Worm (Caenorhabditis elegans) whole organism, early embryonic: ENCODE data around the gene denn-4.
A peak's percentile ranks its signal among the peaks of the same experiment; 100 is the strongest.

Source experiments
- B0310.2 ChIP-seq: sonication (generic microtip); optimal IDR thresholded peaks from 2 replicates; lab custom pipeline; 2016; ENCODE audit warnings: mild to moderate bottlenecking, missing genetic modification characterization, missing compliant biosample characterization
- F13C5.2 ChIP-seq: sonication (generic microtip); optimal IDR thresholded peaks from 2 replicates; lab custom pipeline; 2017; ENCODE audit warnings: mild to moderate bottlenecking, missing genetic modification characterization, inconsistent platforms, missing compliant biosample characterization
- aly-1 ChIP-seq: sonication (generic microtip); optimal IDR thresholded peaks from 2 replicates; lab custom pipeline; 2016; ENCODE audit warnings: missing genetic modification characterization, missing compliant biosample characterization
- ama-1 ChIP-seq: fragments of 150-350 bp; optimal IDR thresholded peaks from 2 replicates; lab custom pipeline; 2014
- ceh-13 ChIP-seq: fragments of 200-800 bp; sonication (Bioruptor generic); optimal IDR thresholded peaks from 2 replicates; lab custom pipeline; 2018; ENCODE audit warnings: mild to moderate bottlenecking, missing genetic modification characterization, missing compliant biosample characterization
- ceh-36 ChIP-seq: sonication (generic microtip); optimal IDR thresholded peaks from 2 replicates; lab custom pipeline; 2016; ENCODE audit warnings: missing genetic modification characterization, inconsistent platforms, missing compliant biosample characterization
- ets-7 ChIP-seq: sonication (generic microtip); optimal IDR thresholded peaks from 2 replicates; lab custom pipeline; 2016; ENCODE audit warnings: missing genotype, missing genetic modification characterization, missing compliant biosample characterization
- flt-1 ChIP-seq: fragments of 200-800 bp; sonication (Bioruptor generic); IDR thresholded peaks from 2 replicates; pipeline ENCODE4 v1.3.6; 2022; ENCODE audit warnings: missing genetic modification characterization, missing compliant biosample characterization
- hmbx-1 ChIP-seq: sonication (generic microtip); optimal IDR thresholded peaks from 2 replicates; lab custom pipeline; 2016; ENCODE audit warnings: mild to moderate bottlenecking, missing genetic modification characterization, missing compliant biosample characterization
- hmg-4 ChIP-seq: fragments of 200-800 bp; sonication (Bioruptor generic); optimal IDR thresholded peaks from 2 replicates; lab custom pipeline; 2018; ENCODE audit warnings: mild to moderate bottlenecking, missing genetic modification characterization, missing compliant biosample characterization
- hnd-1 ChIP-seq: sonication (generic microtip); optimal IDR thresholded peaks from 2 replicates; lab custom pipeline; 2016; ENCODE audit warnings: missing genetic modification characterization, missing compliant biosample characterization
- pes-1 ChIP-seq: fragments of 200-800 bp; sonication (Bioruptor generic); IDR thresholded peaks from 2 replicates; pipeline ENCODE4 v1.3.6; 2022; ENCODE audit warnings: missing genetic modification reagents, missing genetic modification characterization, missing compliant biosample characterization
- scrt-1 ChIP-seq: fragments of 200-800 bp; sonication (Bioruptor generic); IDR thresholded peaks from 2 replicates; pipeline ENCODE4 v1.3.6; 2022; ENCODE audit warnings: missing genetic modification characterization, missing compliant biosample characterization
- sea-1 ChIP-seq: fragments of 200-800 bp; sonication (Bioruptor generic); conservative IDR thresholded peaks from 2 replicates; pipeline ENCODE4 v1.3.6; 2022; ENCODE audit warnings: missing genetic modification characterization, missing compliant biosample characterization
- tbx-11 ChIP-seq: fragments of 200-800 bp; sonication (Bioruptor generic); IDR thresholded peaks from 2 replicates; pipeline ENCODE4 v1.3.6; 2022; ENCODE audit warnings: missing genetic modification characterization, missing compliant biosample characterization
- tbx-37 ChIP-seq: fragments of 200-800 bp; sonication (Bioruptor generic); conservative IDR thresholded peaks from 2 replicates; pipeline ENCODE4 v1.3.6; 2022; ENCODE audit warnings: missing genetic modification reagents, missing genetic modification characterization, missing compliant biosample characterization
- tra-4 ChIP-seq: sonication (generic microtip); optimal IDR thresholded peaks from 2 replicates; lab custom pipeline; 2017; ENCODE audit warnings: missing genetic modification characterization, missing compliant biosample characterization

Gene denn-4

DNA sequence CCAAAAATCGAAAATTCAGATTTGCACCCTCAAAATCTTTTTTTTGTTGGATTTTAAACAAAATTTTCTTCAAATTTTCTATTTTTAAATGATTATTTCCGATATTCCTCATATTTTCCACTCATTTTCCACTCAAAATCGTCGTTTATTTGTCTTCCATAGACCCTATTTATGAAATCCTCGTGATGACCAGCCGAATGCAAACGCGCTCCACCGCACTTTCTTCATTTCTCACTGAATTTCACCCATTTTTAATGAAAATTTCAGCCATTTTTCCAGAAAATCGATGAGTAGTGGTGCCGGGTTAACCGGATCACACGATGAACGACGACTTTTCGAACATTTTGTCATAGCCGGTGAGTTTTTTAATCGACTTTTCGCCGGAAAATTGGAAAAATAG, at the start of gene denn-4:
Gene denn-4, plus strand, starts transcription at position 280 of the 400 bp plus-strand sequence.
- TF ChIP-seq hmbx-1 (tag; lab: Kevin White, UChicago) (no peak), F13C5.2 (tag; lab: Kevin White, UChicago) (no peak), aly-1 (tag; lab: Kevin White, UChicago) (no peak), ceh-36 (tag; lab: Kevin White, UChicago) (no peak), pes-1 (GFP tag; lab: Robert Waterston, UW) (no peak), ceh-13 (GFP tag; lab: Kevin White, UChicago) (no peak), ama-1 (lab: Kevin White, UChicago) (no peak), ets-7 (tag; lab: Kevin White, UChicago) (no peak), scrt-1 (GFP tag; lab: Robert Waterston, UW) (no peak), sea-1 (GFP tag; lab: Robert Waterston, UW) (no peak), tra-4 (tag; lab: Kevin White, UChicago) (no peak), hnd-1 (tag; lab: Kevin White, UChicago) (no peak), B0310.2 (tag; lab: Kevin White, UChicago) (no peak), tbx-11 (no peak), flt-1 (GFP tag; lab: Robert Waterston, UW) (no peak), tbx-37 (GFP tag; lab: Robert Waterston, UW) (no peak), hmg-4 (GFP tag; lab: Kevin White, UChicago) (no peak)

DNA sequence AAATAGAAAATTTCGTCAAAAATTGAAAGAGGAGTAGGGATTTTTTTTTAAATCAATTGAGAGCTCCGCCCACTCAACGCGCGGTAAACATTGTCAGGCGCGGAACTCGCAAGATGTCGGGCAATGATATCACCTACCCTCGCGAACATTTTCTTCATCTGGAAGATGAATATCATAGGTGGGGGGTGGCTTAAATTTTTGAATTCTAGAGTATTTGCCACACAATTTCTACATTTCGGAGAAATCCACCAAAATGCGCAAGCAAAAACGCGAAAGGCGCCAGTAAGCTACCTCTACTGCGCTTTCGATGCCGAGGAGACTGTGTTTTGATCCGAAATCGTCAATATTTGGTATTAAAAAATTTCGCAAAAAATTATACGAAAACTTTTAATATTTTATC, 45.3 kb upstream of the denn-4 start:
- TF ChIP-seq sea-1 (GFP tag; lab: Robert Waterston, UW) (no peak), tra-4 (tag; lab: Kevin White, UChicago) (no peak)

DNA sequence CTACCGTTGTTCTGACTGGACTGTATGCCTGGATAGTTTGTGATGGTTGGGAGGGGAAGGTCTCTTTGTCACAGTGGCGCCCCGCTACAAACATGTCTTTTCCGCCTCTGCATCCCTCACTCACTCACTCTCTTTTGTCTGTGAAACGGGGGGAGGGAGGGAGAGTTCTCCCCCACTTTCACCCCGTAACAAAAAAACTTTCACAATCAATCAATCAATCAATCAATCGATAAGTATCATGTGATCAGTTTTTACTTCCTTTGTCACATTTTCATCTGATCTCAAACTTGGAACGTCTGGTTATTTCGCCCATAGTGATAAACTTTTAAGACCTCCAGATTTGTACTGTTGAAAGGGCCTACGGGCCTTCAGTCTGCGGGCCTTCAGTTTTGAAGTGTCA, 32.2 kb upstream of the denn-4 start:
- TF ChIP-seq hmg-4 (GFP tag; lab: Kevin White, UChicago) (no peak), hmbx-1 (tag; lab: Kevin White, UChicago) (no peak), pes-1 (GFP tag; lab: Robert Waterston, UW) (no peak), ama-1 (lab: Kevin White, UChicago) (no peak), tbx-11 (no peak), B0310.2 (tag; lab: Kevin White, UChicago) (no peak), F13C5.2 (tag; lab: Kevin White, UChicago) (no peak), tra-4 (tag; lab: Kevin White, UChicago) (no peak), tbx-37 (GFP tag; lab: Robert Waterston, UW) (no peak), ceh-36 (tag; lab: Kevin White, UChicago) (no peak)

DNA sequence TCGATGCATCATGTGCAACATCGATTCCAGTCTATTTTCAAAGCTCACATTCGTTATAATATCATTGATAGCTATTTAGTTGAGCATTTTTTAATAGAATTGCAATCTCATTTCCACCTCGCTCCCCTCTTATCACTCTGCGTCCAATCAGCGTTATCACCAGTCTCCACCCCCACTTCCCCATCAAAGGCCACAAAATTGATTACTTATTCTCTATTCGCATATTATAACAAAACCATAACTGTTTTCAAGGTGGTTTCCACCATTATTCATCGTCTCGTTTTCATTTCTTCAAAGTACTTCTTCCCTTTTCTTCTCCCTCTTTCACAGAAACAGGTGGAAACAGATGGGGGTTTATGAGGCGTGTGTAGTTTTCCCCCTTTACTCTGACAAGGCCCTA, 31.2 kb upstream of the denn-4 start:
- no peak for TF ChIP-seq ama-1 (lab: Kevin White, UChicago)
- TF ChIP-seq ceh-13 (GFP tag; lab: Kevin White, UChicago), result no peak
- no peak for TF ChIP-seq tbx-37 (GFP tag; lab: Robert Waterston, UW)
- no peak for TF ChIP-seq B0310.2 (tag; lab: Kevin White, UChicago)
- no peak for TF ChIP-seq hnd-1 (tag; lab: Kevin White, UChicago)
- TF ChIP-seq ets-7 (tag; lab: Kevin White, UChicago), result no peak

DNA sequence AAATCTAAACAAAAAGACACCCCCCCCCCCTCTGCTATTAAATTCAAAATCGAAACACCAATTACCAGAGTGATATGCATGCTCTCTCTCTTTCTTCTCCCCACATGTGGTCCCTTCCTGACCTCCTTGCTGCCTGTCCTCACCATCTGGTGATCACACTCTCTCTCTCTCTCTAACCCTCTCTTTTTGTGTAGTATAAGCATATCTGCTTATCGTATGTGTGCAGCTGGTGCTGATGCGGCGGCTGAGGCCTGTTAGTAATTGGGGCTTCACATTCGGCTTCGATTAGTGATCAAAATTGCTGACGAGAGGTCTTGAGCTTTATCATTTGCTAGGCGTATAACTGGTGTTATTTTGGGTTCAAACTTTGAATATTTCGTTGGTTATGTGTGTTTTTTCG, 28.8 kb upstream of the denn-4 start:
- no peak for TF ChIP-seq pes-1 (GFP tag; lab: Robert Waterston, UW)
- TF ChIP-seq hmg-4 (GFP tag; lab: Kevin White, UChicago), result peak; percentile 28
- peak; percentile 4 for TF ChIP-seq ceh-36 (tag; lab: Kevin White, UChicago)
- no peak for TF ChIP-seq scrt-1 (GFP tag; lab: Robert Waterston, UW)
- TF ChIP-seq hmbx-1 (tag; lab: Kevin White, UChicago), result no peak
- TF ChIP-seq tbx-11, result no peak
- no peak for TF ChIP-seq tra-4 (tag; lab: Kevin White, UChicago)

DNA sequence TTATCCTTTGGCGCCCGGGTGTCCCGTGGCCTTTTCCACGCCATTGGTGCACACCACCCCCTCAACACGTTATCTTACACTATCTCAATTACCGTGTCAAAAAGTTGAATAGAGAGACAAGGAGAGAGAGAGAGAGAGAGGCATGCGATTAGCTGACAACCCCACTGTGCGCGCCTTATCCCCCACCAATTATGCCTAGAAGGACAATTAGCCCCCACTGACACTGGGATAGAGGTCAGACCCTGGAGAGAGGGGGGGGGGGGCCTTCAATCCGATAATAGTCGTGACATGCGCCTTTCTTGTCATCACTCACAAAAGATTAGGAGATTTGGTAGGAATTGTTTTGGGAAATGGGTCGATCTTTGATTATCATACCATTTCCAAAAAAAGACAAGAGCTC, 27.7 kb upstream of the denn-4 start:
- TF ChIP-seq pes-1 (GFP tag; lab: Robert Waterston, UW), result no peak
- TF ChIP-seq tra-4 (tag; lab: Kevin White, UChicago), result no peak
- no peak for TF ChIP-seq tbx-37 (GFP tag; lab: Robert Waterston, UW)
- no peak for TF ChIP-seq scrt-1 (GFP tag; lab: Robert Waterston, UW)
- TF ChIP-seq F13C5.2 (tag; lab: Kevin White, UChicago), result peak; percentile 6
- peak; percentile 51 for TF ChIP-seq hmg-4 (GFP tag; lab: Kevin White, UChicago)

DNA sequence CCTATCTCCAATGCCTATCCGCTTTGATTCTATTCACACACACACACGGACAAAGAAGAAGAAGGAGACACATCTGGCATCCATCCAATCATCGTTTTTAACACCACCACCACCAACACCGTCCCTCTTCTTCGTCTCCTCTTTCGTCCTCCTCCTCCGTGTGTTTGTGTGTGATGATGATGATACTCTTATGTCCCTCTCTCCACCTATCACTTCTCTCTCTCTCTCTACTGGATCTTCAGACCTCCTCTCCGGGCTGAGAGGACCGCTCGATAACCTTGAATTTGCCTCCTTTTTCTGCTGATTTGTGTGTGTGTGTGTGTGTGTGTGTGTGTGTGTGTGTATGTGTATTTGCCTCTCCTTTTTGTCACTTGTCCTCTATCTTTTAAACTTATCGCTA, 22.8 kb upstream of the denn-4 start:
- peak; percentile 40 for TF ChIP-seq hmg-4 (GFP tag; lab: Kevin White, UChicago)
- no peak for TF ChIP-seq tra-4 (tag; lab: Kevin White, UChicago)

DNA sequence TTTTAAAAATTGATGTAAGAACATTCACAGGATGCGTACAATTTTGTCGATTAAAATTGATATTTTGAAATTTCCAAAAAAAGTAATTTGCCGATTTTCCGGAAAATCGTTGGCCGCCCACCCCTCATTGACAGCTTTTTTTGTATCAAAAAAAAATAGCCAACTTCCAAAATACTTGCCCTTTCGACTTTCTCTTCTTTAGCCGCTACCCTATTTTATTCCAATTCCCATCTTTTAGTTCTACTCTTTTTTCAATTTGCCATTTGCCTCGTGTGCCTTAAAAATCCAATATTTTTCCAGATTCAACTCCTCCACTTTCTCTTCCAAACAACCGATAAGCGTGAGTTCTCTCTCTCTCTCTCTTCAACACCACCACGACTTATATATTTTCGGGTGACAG, 21.8 kb upstream of the denn-4 start, which contains the start of gene egl-18:
Gene egl-18, plus strand, starts transcription at position 301 of the 400 bp plus-strand sequence.
- TF ChIP-seq flt-1 (GFP tag; lab: Robert Waterston, UW) (no peak), pes-1 (GFP tag; lab: Robert Waterston, UW) (no peak), aly-1 (tag; lab: Kevin White, UChicago) (no peak), scrt-1 (GFP tag; lab: Robert Waterston, UW) (no peak), tbx-37 (GFP tag; lab: Robert Waterston, UW) (no peak), sea-1 (GFP tag; lab: Robert Waterston, UW) (no peak), ceh-36 (tag; lab: Kevin White, UChicago) (no peak), F13C5.2 (tag; lab: Kevin White, UChicago) (no peak), tbx-11 (no peak), hnd-1 (tag; lab: Kevin White, UChicago) (no peak), hmg-4 (GFP tag; lab: Kevin White, UChicago) (no peak), ama-1 (lab: Kevin White, UChicago) (no peak), ets-7 (tag; lab: Kevin White, UChicago) (no peak), hmbx-1 (tag; lab: Kevin White, UChicago) (no peak), tra-4 (tag; lab: Kevin White, UChicago) (no peak), B0310.2 (tag; lab: Kevin White, UChicago) (no peak), ceh-13 (GFP tag; lab: Kevin White, UChicago) (no peak)
